Worm (Caenorhabditis elegans) whole organism, late embryonic: ENCODE results near the gene klp-13.

Source experiments
- F13H6.1 ChIP-seq: sonication (generic microtip); optimal IDR thresholded peaks from 2 replicates; lab custom pipeline; 2016; ENCODE audit warnings: missing genetic modification characterization, missing compliant biosample characterization
- Y22D7AL.16 ChIP-seq: sonication (generic microtip); optimal IDR thresholded peaks from 2 replicates; lab custom pipeline; 2016; ENCODE audit warnings: missing genetic modification characterization, missing compliant biosample characterization
- ceh-14 ChIP-seq: sonication (generic microtip); optimal IDR thresholded peaks from 2 replicates; lab custom pipeline; 2016; ENCODE audit warnings: missing genotype, missing genetic modification characterization, missing compliant biosample characterization
- ceh-30 ChIP-seq: fragments of 150-350 bp; optimal IDR thresholded peaks from 2 replicates; lab custom pipeline; 2014; ENCODE audit warnings: missing biosample characterization, missing genetic modification characterization
- elt-2 ChIP-seq: sonication (generic microtip); optimal IDR thresholded peaks from 2 replicates; lab custom pipeline; 2016; ENCODE audit warnings: missing genetic modification reagents, missing genetic modification characterization, missing compliant biosample characterization
- ets-4 ChIP-seq: sonication (generic microtip); optimal IDR thresholded peaks from 2 replicates; lab custom pipeline; 2016; ENCODE audit warnings: missing genetic modification characterization, missing compliant biosample characterization
- fax-1 ChIP-seq: sonication (generic microtip); optimal IDR thresholded peaks from 2 replicates; lab custom pipeline; 2016; ENCODE audit warnings: missing genotype, missing genetic modification characterization, missing compliant biosample characterization
- hlh-30 ChIP-seq: sonication (generic microtip); optimal IDR thresholded peaks from 2 replicates; lab custom pipeline; 2017; ENCODE audit warnings: antibody characterized with exemption, missing genetic modification characterization, missing compliant biosample characterization; ENCODE audit not compliant: insufficient read depth
- lin-11 ChIP-seq: fragments of 200-800 bp; sonication (Bioruptor generic); optimal IDR thresholded peaks from 2 replicates; lab custom pipeline; 2018; ENCODE audit warnings: mild to moderate bottlenecking, missing genetic modification characterization, missing compliant biosample characterization
- nfya-1 ChIP-seq: sonication (generic microtip); optimal IDR thresholded peaks from 2 replicates; lab custom pipeline; 2017; ENCODE audit warnings: missing genetic modification characterization, mild to moderate bottlenecking, missing compliant biosample characterization, antibody characterized with exemption, moderate library complexity
- nhr-11 ChIP-seq: fragments of 150-350 bp; optimal IDR thresholded peaks from 2 replicates; lab custom pipeline; 2014; ENCODE audit warnings: missing biosample characterization, missing genetic modification characterization
- pha-2 ChIP-seq: sonication (generic microtip); optimal IDR thresholded peaks from 2 replicates; lab custom pipeline; 2017; ENCODE audit warnings: mild to moderate bottlenecking, missing genetic modification characterization, missing compliant biosample characterization
- sox-4 ChIP-seq: sonication (generic microtip); optimal IDR thresholded peaks from 2 replicates; lab custom pipeline; 2017; ENCODE audit warnings: mild to moderate bottlenecking, missing genetic modification characterization, inconsistent platforms, missing compliant biosample characterization
- ztf-16 ChIP-seq: sonication (generic microtip); optimal IDR thresholded peaks from 2 replicates; lab custom pipeline; 2017; ENCODE audit warnings: missing genetic modification characterization, missing compliant biosample characterization

DNA sequence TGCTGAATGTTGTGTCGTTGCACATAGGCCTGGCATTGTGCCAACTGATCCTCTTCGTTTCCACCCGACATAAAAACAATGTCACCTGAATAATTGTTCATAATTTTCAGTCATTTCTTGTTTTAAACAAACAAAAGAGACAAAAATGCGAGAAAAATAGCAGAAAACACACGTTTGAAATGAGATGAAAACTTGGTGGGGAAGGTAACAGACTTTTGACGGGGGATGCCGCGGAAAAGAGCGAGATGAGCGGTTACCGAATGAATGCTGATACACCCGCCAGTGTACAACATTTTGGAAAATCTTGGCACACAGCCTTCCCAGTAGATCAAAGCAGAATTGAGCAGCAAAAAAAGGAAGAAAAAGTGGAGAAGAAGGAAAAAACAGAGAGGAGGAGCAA, 7.0 kb upstream of the klp-13 start, which contains the start of gene kin-2:
- no peak for TF ChIP-seq Y22D7AL.16 (tag; lab: Kevin White, UChicago)
- TF ChIP-seq ztf-16 (tag; lab: Kevin White, UChicago) = no peak
- no peak for TF ChIP-seq nhr-11 (tag; lab: Kevin White, UChicago)
- no peak for TF ChIP-seq sox-4
- TF ChIP-seq nfya-1 (tag; lab: Kevin White, UChicago) = no peak
- TF ChIP-seq fax-1 (tag; lab: Kevin White, UChicago) = no peak
- TF ChIP-seq ceh-30 (tag; lab: Kevin White, UChicago) = no peak
- TF ChIP-seq F13H6.1 (tag; lab: Kevin White, UChicago) = no peak
- TF ChIP-seq ets-4 = no peak
- TF ChIP-seq elt-2 (tag; lab: Kevin White, UChicago) = no peak
- TF ChIP-seq lin-11 (tag; lab: Kevin White, UChicago) = no peak
- no peak for TF ChIP-seq pha-2 (tag; lab: Kevin White, UChicago)
- TF ChIP-seq hlh-30 (tag; lab: Kevin White, UChicago) = no peak
- TF ChIP-seq ceh-14 (tag; lab: Kevin White, UChicago) = no peak
